Worm (Caenorhabditis elegans) whole organism, young adult: ENCODE results near the gene nhr-243.
"Not testable (repeated sequence)": the region's sequence is repeated elsewhere in the genome, so short reads cannot be mapped to it uniquely, and the experiment has no call there.

ENCODE experiments used
- ama-1 ChIP-seq, 3 experiments: fragments of 150-350 bp in 1 of 3; sonication (generic microtip) in 2 of 3; optimal IDR thresholded peaks; 2 replicates each; lab custom pipeline; 2014 to 2018; ENCODE audit warnings: missing biosample characterization in 2 of 3, missing genetic modification characterization in 2 of 3, missing genetic modification reagents in 2 of 3
- aptf-2 ChIP-seq: fragments of 200-800 bp; sonication (Bioruptor generic); conservative IDR thresholded peaks from 2 replicates; pipeline ENCODE4 v1.3.6; 2022; ENCODE audit warnings: missing genetic modification reagents, missing genetic modification characterization, missing compliant biosample characterization
- ceh-27 ChIP-seq: fragments of 200-800 bp; sonication (Bioruptor generic); optimal IDR thresholded peaks from 2 replicates; lab custom pipeline; 2018; ENCODE audit warnings: mild to moderate bottlenecking, missing genetic modification characterization, moderate library complexity, missing compliant biosample characterization
- ceh-91 ChIP-seq: fragments of 200-800 bp; sonication (Bioruptor generic); IDR thresholded peaks from 2 replicates; pipeline ENCODE4 v1.3.6; 2022; ENCODE audit warnings: missing genetic modification reagents, missing genetic modification characterization, missing compliant biosample characterization
- hmg-1.2 ChIP-seq: fragments of 200-800 bp; sonication (Bioruptor generic); IDR thresholded peaks from 2 replicates; pipeline ENCODE4 v1.3.6; 2022; ENCODE audit warnings: missing genetic modification reagents, missing genetic modification characterization, missing compliant biosample characterization
- lir-1 ChIP-seq: fragments of 200-800 bp; sonication (Bioruptor generic); conservative IDR thresholded peaks from 2 replicates; pipeline ENCODE4 v1.3.6; 2022; ENCODE audit warnings: missing genetic modification reagents, missing genetic modification characterization, missing compliant biosample characterization
- mxl-1 ChIP-seq: sonication (generic microtip); optimal IDR thresholded peaks from 2 replicates; lab custom pipeline; 2016; ENCODE audit warnings: missing genetic modification characterization, missing compliant biosample characterization
- ztf-3 ChIP-seq: fragments of 200-800 bp; sonication (Bioruptor generic); optimal IDR thresholded peaks from 2 replicates; lab custom pipeline; 2018; ENCODE audit warnings: mild to moderate bottlenecking, missing genetic modification characterization, missing compliant biosample characterization

DNA sequence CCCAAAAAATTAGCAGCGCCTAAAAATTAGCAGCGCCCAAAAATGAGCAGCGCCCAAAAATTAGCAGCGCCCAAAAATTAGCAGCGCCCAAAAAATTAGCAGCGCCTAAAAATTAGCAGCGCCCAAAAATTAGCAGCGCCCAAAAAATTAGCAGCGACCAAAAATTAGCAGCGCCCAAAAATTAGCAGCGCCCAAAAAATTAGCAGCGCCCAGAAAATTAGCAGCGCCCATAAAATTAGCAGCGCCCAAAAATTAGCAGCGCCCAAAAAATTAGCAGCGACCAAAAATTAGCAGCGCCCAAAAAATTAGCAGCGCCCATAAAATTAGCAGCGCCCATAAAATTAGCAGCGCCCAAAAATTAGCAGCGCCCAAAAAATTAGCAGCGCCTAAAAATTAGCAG, 17.3 kb downstream of the nhr-243 start:
- not testable (repeated sequence) for TF ChIP-seq ama-1 (optimal IDR thresholded peaks at IDR 0.05; lab: Kevin White, UChicago); ama-1 (GFP tag; optimal IDR thresholded peaks at IDR 0.05; lab: Kevin White, UChicago); ceh-91 (GFP tag; lab: Robert Waterston, UW); hmg-1.2; ceh-27; ztf-3; mxl-1; lir-1 (GFP tag; lab: Robert Waterston, UW); aptf-2
